Fruit fly (Drosophila melanogaster) whole organism, embryonic: ENCODE results near the gene CG18269.
A peak's percentile ranks its signal among the peaks of the same experiment; 100 is the strongest.

Experiments used
- ATbp ChIP-seq: fragments of 200-800 bp; sonication (Bioruptor generic); optimal IDR thresholded peaks from 2 replicates; lab custom pipeline; 2017; ENCODE audit warnings: missing biosample characterization, mild to moderate bottlenecking, missing genetic modification characterization, missing genetic modification reagents
- Bdp1 ChIP-seq: fragments of 200-800 bp; sonication (Bioruptor generic); optimal IDR thresholded peaks from 3 replicates; lab custom pipeline; 2016; ENCODE audit warnings: missing biosample characterization, missing genetic modification characterization
- CG10267 ChIP-seq: fragments of 200-800 bp; sonication (Bioruptor generic); optimal IDR thresholded peaks from 2 replicates; lab custom pipeline; 2018; ENCODE audit warnings: missing biosample characterization, mild to moderate bottlenecking, missing genetic modification characterization, moderate library complexity
- CG12659 ChIP-seq: fragments of 200-800 bp; sonication (Bioruptor generic); optimal IDR thresholded peaks from 3 replicates; lab custom pipeline; 2017; ENCODE audit warnings: mild to moderate bottlenecking, missing biosample characterization, missing genetic modification reagents, missing genetic modification characterization
- CG12942 ChIP-seq: fragments of 200-800 bp; sonication (Bioruptor generic); optimal IDR thresholded peaks from 3 replicates; lab custom pipeline; 2016; ENCODE audit warnings: missing biosample characterization, missing genetic modification characterization
- CG15073 ChIP-seq: fragments of 200-800 bp; sonication (Bioruptor generic); optimal IDR thresholded peaks from 2 replicates; lab custom pipeline; 2016; ENCODE audit warnings: missing biosample characterization, missing genetic modification characterization
- CG15601 ChIP-seq: fragments of 200-800 bp; sonication (Bioruptor generic); optimal IDR thresholded peaks from 3 replicates; lab custom pipeline; 2019; ENCODE audit warnings: missing biosample characterization, mild to moderate bottlenecking, missing genetic modification characterization, moderate library complexity
- CG1647 ChIP-seq: fragments of 200-800 bp; sonication (Bioruptor generic); optimal IDR thresholded peaks from 3 replicates; lab custom pipeline; 2016; ENCODE audit warnings: missing biosample characterization, missing genetic modification characterization
- CG18619 ChIP-seq: fragments of 200-800 bp; sonication (Bioruptor generic); optimal IDR thresholded peaks from 3 replicates; lab custom pipeline; 2017; ENCODE audit warnings: missing biosample characterization, mild to moderate bottlenecking, missing genetic modification characterization
- CG30403 ChIP-seq: fragments of 200-800 bp; sonication (Bioruptor generic); optimal IDR thresholded peaks from 3 replicates; lab custom pipeline; 2016; ENCODE audit warnings: missing biosample characterization, missing genetic modification characterization
- CG30431 ChIP-seq: fragments of 200-800 bp; sonication (Bioruptor generic); optimal IDR thresholded peaks from 2 replicates; lab custom pipeline; 2017; ENCODE audit warnings: missing biosample characterization, missing genetic modification characterization
- CG34376 ChIP-seq: fragments of 200-800 bp; sonication (Bioruptor generic); optimal IDR thresholded peaks from 2 replicates; lab custom pipeline; 2018; ENCODE audit warnings: missing biosample characterization, mild to moderate bottlenecking, missing genetic modification characterization
- CG4328 ChIP-seq: fragments of 200-800 bp; sonication (Bioruptor generic); optimal IDR thresholded peaks from 3 replicates; lab custom pipeline; 2017; ENCODE audit warnings: missing biosample characterization, missing genetic modification reagents, missing genetic modification characterization
- CG6813 ChIP-seq: fragments of 200-800 bp; sonication (Bioruptor generic); optimal IDR thresholded peaks from 2 replicates; lab custom pipeline; 2017; ENCODE audit warnings: missing biosample characterization, missing genetic modification characterization, mild to moderate bottlenecking, moderate library complexity, missing genetic modification reagents
- CG8924 ChIP-seq: fragments of 200-800 bp; optimal IDR thresholded peaks from 3 replicates; lab custom pipeline; 2019; ENCODE audit warnings: missing biosample characterization, mild to moderate bottlenecking, missing genetic modification characterization, moderate library complexity
- CG9215 ChIP-seq: fragments of 200-800 bp; sonication (Bioruptor generic); IDR thresholded peaks from 2 replicates; pipeline ENCODE4 v1.3.6; 2022; ENCODE audit warnings: missing biosample characterization, missing genetic modification characterization
- Dbx ChIP-seq: fragments of 200-800 bp; sonication (Bioruptor generic); IDR thresholded peaks from 3 replicates; pipeline ENCODE4 v1.3.6; 2022; ENCODE audit warnings: missing biosample characterization, missing genetic modification characterization
- Dip3 ChIP-seq: fragments of 200-800 bp; sonication (Bioruptor generic); optimal IDR thresholded peaks from 3 replicates; lab custom pipeline; 2016; ENCODE audit warnings: missing biosample characterization, missing genetic modification characterization
- Fer3 ChIP-seq: fragments of 200-800 bp; sonication (Bioruptor generic); optimal IDR thresholded peaks from 2 replicates; lab custom pipeline; 2018; ENCODE audit warnings: missing biosample characterization, mild to moderate bottlenecking, missing genetic modification characterization, moderate library complexity
- GATAe ChIP-seq: fragments of 200-800 bp; sonication (Bioruptor generic); conservative IDR thresholded peaks from 2 replicates; pipeline ENCODE4 v1.3.6; 2022; ENCODE audit warnings: missing biosample characterization, missing genetic modification characterization
- H15 ChIP-seq: fragments of 200-800 bp; sonication (Bioruptor generic); IDR thresholded peaks from 3 replicates; pipeline ENCODE4 v1.3.6; 2022; ENCODE audit warnings: missing biosample characterization, missing genetic modification characterization
- Hand ChIP-seq: fragments of 200-800 bp; sonication (Bioruptor generic); optimal IDR thresholded peaks from 2 replicates; lab custom pipeline; 2017; ENCODE audit warnings: mild to moderate bottlenecking, missing biosample characterization, missing genetic modification reagents, missing genetic modification characterization
- Hr3 ChIP-seq: fragments of 200-800 bp; sonication (Bioruptor generic); optimal IDR thresholded peaks from 3 replicates; lab custom pipeline; 2016; ENCODE audit warnings: missing biosample characterization, missing genetic modification characterization
- Hr39 ChIP-seq: fragments of >200 bp; optimal IDR thresholded peaks from 2 replicates; lab custom pipeline; 2017
- Lhr ChIP-seq: fragments of 200-800 bp; sonication (Bioruptor generic); optimal IDR thresholded peaks from 3 replicates; lab custom pipeline; 2017; ENCODE audit warnings: mild to moderate bottlenecking, missing biosample characterization, missing genetic modification reagents, missing genetic modification characterization
- Nf-YB ChIP-seq: fragments of 200-800 bp; sonication (Bioruptor generic); optimal IDR thresholded peaks from 3 replicates; lab custom pipeline; 2019; ENCODE audit warnings: missing biosample characterization, mild to moderate bottlenecking, missing genetic modification characterization, moderate library complexity
- Ptx1 ChIP-seq: fragments of 200-800 bp; sonication (Bioruptor generic); IDR thresholded peaks from 2 replicates; pipeline ENCODE4 v1.3.6; 2022; ENCODE audit warnings: missing biosample characterization, missing genetic modification characterization
- Rfx ChIP-seq: fragments of 200-800 bp; sonication (Bioruptor generic); IDR thresholded peaks from 2 replicates; pipeline ENCODE4 v1.3.6; 2022; ENCODE audit warnings: missing biosample characterization, missing genetic modification characterization
- Rx ChIP-seq: fragments of 200-800 bp; sonication (Bioruptor generic); IDR thresholded peaks from 2 replicates; pipeline ENCODE4 v1.3.6; 2022; ENCODE audit warnings: missing biosample characterization, missing genetic modification characterization
- Sox100B ChIP-seq: fragments of 200-800 bp; sonication (Bioruptor generic); optimal IDR thresholded peaks from 3 replicates; lab custom pipeline; 2018; ENCODE audit warnings: missing biosample characterization, mild to moderate bottlenecking, missing genetic modification characterization
- Stat92E ChIP-seq, 3 experiments: fragments of >200 bp in 2 of 3; fragments of 200-800 bp in 1 of 3; sonication (Bioruptor generic) in 1 of 3; optimal IDR thresholded peaks; 2 replicates each; lab custom pipeline; 2017 to 2019; ENCODE audit warnings: missing biosample characterization in 3 of 3, missing genetic modification characterization in 3 of 3, mild to moderate bottlenecking in 1 of 3, moderate library complexity in 1 of 3
- Xrp1 ChIP-seq: fragments of 200-800 bp; sonication (Bioruptor generic); IDR thresholded peaks from 2 replicates; pipeline ENCODE4 v1.3.6; 2022; ENCODE audit warnings: missing biosample characterization, missing genetic modification characterization
- ato ChIP-seq: fragments of 200-800 bp; sonication (Bioruptor generic); IDR thresholded peaks from 2 replicates; pipeline ENCODE4 v1.3.6; 2022; ENCODE audit warnings: missing biosample characterization, missing genetic modification characterization; ENCODE audit not compliant: partially characterized antibody
- bsh ChIP-seq, 2 experiments: fragments of 200-800 bp; sonication (Bioruptor generic); optimal IDR thresholded peaks; 2 replicates each; lab custom pipeline; 2017 to 2018; ENCODE audit warnings: mild to moderate bottlenecking in 2 of 2, missing biosample characterization in 2 of 2, missing genetic modification characterization in 2 of 2, moderate library complexity in 1 of 2
- ems ChIP-seq: fragments of 200-800 bp; sonication (Bioruptor generic); optimal IDR thresholded peaks from 3 replicates; lab custom pipeline; 2016; ENCODE audit warnings: missing biosample characterization, missing genetic modification characterization
- fu2 ChIP-seq: fragments of 200-800 bp; sonication (Bioruptor generic); optimal IDR thresholded peaks from 2 replicates; lab custom pipeline; 2016; ENCODE audit warnings: missing biosample characterization, missing genetic modification characterization
- gsb-n ChIP-seq: fragments of 200-800 bp; sonication (Bioruptor generic); optimal IDR thresholded peaks from 3 replicates; lab custom pipeline; 2018; ENCODE audit warnings: missing biosample characterization, mild to moderate bottlenecking, missing genetic modification characterization
- h ChIP-seq: fragments of >200 bp; optimal IDR thresholded peaks from 2 replicates; lab custom pipeline; 2017
- maf-S ChIP-seq: fragments of 200-800 bp; sonication (Bioruptor generic); optimal IDR thresholded peaks from 2 replicates; lab custom pipeline; 2016; ENCODE audit warnings: missing biosample characterization, missing genetic modification characterization
- mirr ChIP-seq: fragments of 200-800 bp; sonication (Bioruptor generic); optimal IDR thresholded peaks from 3 replicates; lab custom pipeline; 2018; ENCODE audit warnings: missing biosample characterization, mild to moderate bottlenecking, missing genetic modification characterization
- odd ChIP-seq: fragments of 200-800 bp; sonication (Bioruptor generic); optimal IDR thresholded peaks from 2 replicates; lab custom pipeline; 2017; ENCODE audit warnings: missing biosample characterization, mild to moderate bottlenecking, missing genetic modification characterization
- pb ChIP-seq: fragments of 200-800 bp; sonication (Bioruptor generic); optimal IDR thresholded peaks from 3 replicates; lab custom pipeline; 2016; ENCODE audit warnings: missing biosample characterization, missing genetic modification characterization
- row ChIP-seq: fragments of 200-800 bp; sonication (Bioruptor generic); IDR thresholded peaks from 3 replicates; pipeline ENCODE4 v1.3.6; 2022; ENCODE audit warnings: missing biosample characterization, missing genetic modification characterization
- sens ChIP-seq: fragments of 200-800 bp; sonication (Bioruptor generic); peaks from one replicate; lab custom pipeline; 2016; ENCODE audit warnings: missing biosample characterization, missing genetic modification characterization
- sim ChIP-seq: fragments of 200-800 bp; sonication (Bioruptor generic); IDR thresholded peaks from 2 replicates; pipeline ENCODE4 v1.3.6; 2022; ENCODE audit warnings: missing biosample characterization, missing genetic modification characterization
- slou ChIP-seq: fragments of 200-800 bp; sonication (Bioruptor generic); optimal IDR thresholded peaks from 3 replicates; lab custom pipeline; 2016; ENCODE audit warnings: missing biosample characterization, missing genetic modification characterization
- usp ChIP-seq: fragments of >200 bp; optimal IDR thresholded peaks from 2 replicates; lab custom pipeline; 2017; ENCODE audit warnings: missing biosample characterization, missing genetic modification characterization
- vnd ChIP-seq: fragments of 200-800 bp; sonication (Bioruptor generic); IDR thresholded peaks from 3 replicates; pipeline ENCODE4 v1.3.6; 2022; ENCODE audit warnings: missing biosample characterization, missing genetic modification characterization; ENCODE audit not compliant: partially characterized antibody
- wdn ChIP-seq: fragments of 200-800 bp; sonication (Bioruptor generic); IDR thresholded peaks from 2 replicates; pipeline ENCODE4 v1.3.6; 2022; ENCODE audit warnings: missing biosample characterization, missing genetic modification characterization
- zen ChIP-seq: fragments of 200-800 bp; sonication (Bioruptor generic); optimal IDR thresholded peaks from 3 replicates; lab custom pipeline; 2018; ENCODE audit warnings: missing biosample characterization, mild to moderate bottlenecking, missing genetic modification characterization, moderate library complexity

Gene CG18269

DNA sequence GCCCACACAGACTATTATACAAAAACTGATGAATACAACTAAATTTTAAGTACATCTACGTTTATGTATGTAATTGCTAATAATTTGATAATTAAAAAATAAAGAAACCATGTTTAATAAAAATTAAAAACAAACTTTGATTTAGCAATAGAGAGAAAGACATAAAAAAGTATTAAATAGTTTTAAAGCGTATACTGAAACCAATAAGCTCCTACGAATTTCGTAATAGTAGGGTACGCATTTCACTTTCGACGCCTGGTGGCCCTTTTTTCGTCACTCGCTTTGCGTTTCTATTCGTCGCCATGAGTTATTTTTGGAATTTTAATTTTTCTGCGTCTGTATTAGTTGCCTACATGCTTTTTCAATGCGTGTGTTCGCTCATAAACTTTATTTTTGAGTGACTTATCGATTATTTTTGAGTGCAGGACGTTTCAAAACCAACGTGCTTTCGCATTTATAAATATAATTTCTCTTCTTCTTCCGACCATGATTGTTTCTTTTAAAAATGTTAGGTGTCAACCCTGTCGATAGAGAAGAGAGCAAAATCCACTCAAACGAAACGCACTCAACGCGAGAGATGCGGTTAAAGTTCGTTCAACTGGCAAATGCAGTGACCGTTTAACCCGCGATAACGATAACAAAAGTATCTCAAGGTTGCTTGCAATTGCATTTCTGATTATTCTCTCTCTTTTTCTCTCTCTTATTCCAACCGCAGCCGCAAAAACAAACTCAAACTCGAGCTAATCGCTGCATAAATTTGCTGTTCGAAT, 4.9 kb upstream of the CG18269 start, which contains the start of gene Oscillin (continued):
- TF ChIP-seq CG15073 = peak; percentile 12
- no peak for TF ChIP-seq usp (GFP tag; lab: Kevin White, UChicago)
- TF ChIP-seq vnd (GFP tag; lab: Robert Waterston, UW) = peak; percentile 51; the same call in 2 of the 3 replicates
- peak; percentile 76 for TF ChIP-seq Nf-YB
- peak; percentile 62 for TF ChIP-seq slou (GFP tag; lab: Kevin White, UChicago)
- peak; percentile 76 for TF ChIP-seq odd
- peak; percentile 76 for TF ChIP-seq CG30403 (GFP tag; lab: Kevin White, UChicago)
- TF ChIP-seq sens (GFP tag; lab: Kevin White, UChicago) = peak; percentile 87
- peak; percentile 52; the same call in 1 of the 2 replicates for TF ChIP-seq Rx (GFP tag; lab: Robert Waterston, UW)
- TF ChIP-seq Hr3 (GFP tag; lab: Kevin White, UChicago) = no peak
- TF ChIP-seq CG10267 (tag; lab: Kevin White, UChicago) = peak; percentile 83
- TF ChIP-seq ems (GFP tag; lab: Kevin White, UChicago) = peak; percentile 43
- TF ChIP-seq Fer3 (tag; lab: Kevin White, UChicago) = peak; percentile 82
- TF ChIP-seq pb (GFP tag; lab: Kevin White, UChicago) = no peak
- TF ChIP-seq CG18619 (GFP tag; lab: Kevin White, UChicago) = peak; percentile 49
- peak; percentile 43 for TF ChIP-seq CG1647 (GFP tag; lab: Kevin White, UChicago)
- peak; percentile 87 for TF ChIP-seq Rfx (GFP tag; lab: Robert Waterston, UW)
- no peak for TF ChIP-seq h
- TF ChIP-seq CG12942 (GFP tag; lab: Kevin White, UChicago) = no peak
- TF ChIP-seq ato (GFP tag; lab: Robert Waterston, UW) = peak; percentile 81; the same call in 1 of the 2 replicates
- peak; percentile 89 for TF ChIP-seq gsb-n
- TF ChIP-seq Ptx1 = peak; percentile 88
- TF ChIP-seq GATAe = no peak
- no peak for TF ChIP-seq Stat92E (GFP tag; optimal IDR thresholded peaks at IDR 0.05; lab: Kevin White, UChicago)
- peak; percentile 72 for TF ChIP-seq H15 (GFP tag; lab: Robert Waterston, UW)
- TF ChIP-seq CG34376 (GFP tag; lab: Kevin White, UChicago) = peak; percentile 33
- no peak for TF ChIP-seq Hr39
- peak; percentile 90 for TF ChIP-seq CG15601 (tag; lab: Kevin White, UChicago)
- no peak for TF ChIP-seq Hand (GFP tag; lab: Kevin White, UChicago)
- no peak for TF ChIP-seq Dip3 (GFP tag; lab: Kevin White, UChicago)
- peak; percentile 75 for TF ChIP-seq CG12659 (GFP tag; lab: Kevin White, UChicago)
- no peak for TF ChIP-seq maf-S
- TF ChIP-seq CG8924 (tag; lab: Kevin White, UChicago) = peak; percentile 84
- peak; percentile 57 for TF ChIP-seq CG6813 (GFP tag; lab: Kevin White, UChicago)
- TF ChIP-seq zen = no peak
- TF ChIP-seq Sox100B (GFP tag; lab: Kevin White, UChicago) = peak; percentile 88
- peak; percentile 78 for TF ChIP-seq CG4328 (GFP tag; lab: Kevin White, UChicago)
- no peak for TF ChIP-seq ATbp
- TF ChIP-seq CG9215 (GFP tag; lab: Robert Waterston, UW) = peak; percentile 77
- peak; percentile 94 for TF ChIP-seq Xrp1 (GFP tag; lab: Robert Waterston, UW)
- TF ChIP-seq row (GFP tag; lab: Robert Waterston, UW) = peak; percentile 44
- TF ChIP-seq sim (GFP tag; lab: Robert Waterston, UW) = peak; percentile 71
- peak in 1 of 2 experiments; percentile 93 for TF ChIP-seq bsh (GFP tag; optimal IDR thresholded peaks at IDR 0.05; lab: Kevin White, UChicago)
- 0 out of 2 replicates have a peak, but pooled peaks have one; percentile 40 for TF ChIP-seq wdn
- no peak for TF ChIP-seq mirr (GFP tag; lab: Kevin White, UChicago)
- peak; percentile 45 for TF ChIP-seq CG30431 (GFP tag; lab: Kevin White, UChicago)
- TF ChIP-seq Lhr (GFP tag; lab: Kevin White, UChicago) = no peak
- no peak for TF ChIP-seq Bdp1 (GFP tag; lab: Kevin White, UChicago)
- peak; percentile 79 for TF ChIP-seq Dbx
- TF ChIP-seq fu2 (GFP tag; lab: Kevin White, UChicago) = no peak
